Fruit fly (Drosophila melanogaster) whole organism, wandering third instar larva: ENCODE data around the gene CenB1A.

Source experiments
- Abd-B ChIP-seq: fragments of >200 bp; optimal IDR thresholded peaks from 2 replicates; lab custom pipeline; 2017; ENCODE audit warnings: missing biosample characterization, missing genetic modification characterization
- CrebA ChIP-seq: fragments of 200-800 bp; sonication (Bioruptor generic); optimal IDR thresholded peaks from 2 replicates; lab custom pipeline; 2016; ENCODE audit warnings: missing biosample characterization, mild to moderate bottlenecking, missing genetic modification characterization, borderline replicate concordance
- psq ChIP-seq: fragments of 200-800 bp; sonication (Bioruptor generic); optimal IDR thresholded peaks from 3 replicates; lab custom pipeline; 2017; ENCODE audit warnings: missing biosample characterization, mild to moderate bottlenecking, missing genetic modification characterization, moderate library complexity
- sage ChIP-seq: fragments of 200-800 bp; sonication (Bioruptor generic); optimal IDR thresholded peaks from 2 replicates; lab custom pipeline; 2016; ENCODE audit warnings: missing biosample characterization, mild to moderate bottlenecking, missing genetic modification characterization

dm6 chr3R:23099233-23099632 is 19.0 kb upstream of the CenB1A start, which contains the start of gene CG6738:
- TF ChIP-seq sage (GFP tag; lab: Kevin White, UChicago): no peak
- no peak for TF ChIP-seq psq (GFP tag; lab: Kevin White, UChicago)
- no peak for TF ChIP-seq CrebA (GFP tag; lab: Kevin White, UChicago)
- TF ChIP-seq Abd-B (GFP tag; lab: Kevin White, UChicago): no peak
